Worm (Caenorhabditis elegans): Measurements from ENCODE around the gene iff-1.

Gene iff-1

ce11 chrIII:9713182-9713581 is 33.8 kb downstream of the iff-1 start:
- TF ChIP-seq aha-1 (tag) (peak; percentile 84), ztf-11 (tag; optimal IDR thresholded peaks at IDR 0.05) (no peak), Y5F2A.4 (GFP tag; optimal IDR thresholded peaks at IDR 0.05) (no peak), nhr-11 (tag; optimal IDR thresholded peaks at IDR 0.05) (no peak), madf-9 (GFP tag; conservative IDR thresholded peaks at IDR 0.05) (no peak), ceh-20 (GFP tag; IDR thresholded peaks at IDR 0.05) (no peak), nhr-28 (tag; optimal IDR thresholded peaks at IDR 0.05) (peak; percentile 51)

- TF ChIP-seq aha-1 (tag) (peak; percentile 93), cey-2 (tag; optimal IDR thresholded peaks at IDR 0.05; ENCODE audit: borderline replicate concordance, insufficient read depth) (no peak), lin-29 (GFP tag; IDR thresholded peaks at IDR 0.05) (no peak)
These were observed 35.8 kb downstream of the iff-1 start for ce11 chrIII:9711163-9711562.

- TF ChIP-seq mdl-1 (tag; optimal IDR thresholded peaks at IDR 0.05) (no peak), spr-3 (GFP tag; optimal IDR thresholded peaks at IDR 0.05) (no peak), aha-1 (tag) (peak; percentile 75), tra-1 (GFP tag; IDR thresholded peaks at IDR 0.05) (no peak), Y105C5A.15 (GFP tag; IDR thresholded peaks at IDR 0.05) (no peak), ztf-11 (tag; optimal IDR thresholded peaks at IDR 0.05) (no peak), unc-62 (GFP tag; optimal IDR thresholded peaks at IDR 0.05 in 1 of 2) (peak in 1 of 2 experiments; percentile 75), unc-62 (tag; optimal IDR thresholded peaks at IDR 0.05) (no peak)
These were observed 41.7 kb downstream of the iff-1 start for ce11 chrIII:9705157-9705905.

ce11 chrIII:9704606-9704938 is 42.4 kb downstream of the iff-1 start:
- TF ChIP-seq hlh-30 (tag; optimal IDR thresholded peaks at IDR 0.05; ENCODE audit: insufficient read depth) (peak; percentile 14), nhr-48 (tag; optimal IDR thresholded peaks at IDR 0.05) (no peak), unc-62 (GFP tag; optimal IDR thresholded peaks at IDR 0.05 in 1 of 2) (peak in 1 of 2 experiments; percentile 62), unc-62 (tag; optimal IDR thresholded peaks at IDR 0.05) (no peak), daf-12 (tag; optimal IDR thresholded peaks at IDR 0.05) (no peak), mes-2 (tag; optimal IDR thresholded peaks at IDR 0.05; ENCODE audit: poor library complexity, severe bottlenecking) (peak; percentile 34)

- TF ChIP-seq D1046.2 (GFP tag; IDR thresholded peaks at IDR 0.05) (no peak), ctbp-1 (GFP tag; IDR thresholded peaks at IDR 0.05) (peak; percentile 64; the same call in 1 of the 2 replicates), hmg-1.1 (GFP tag; IDR thresholded peaks at IDR 0.05) (peak; percentile 41; the same call in 1 of the 2 replicates), hif-1 (tag; optimal IDR thresholded peaks at IDR 0.05) (peak in 1 of 2 experiments; percentile 32), egl-43 (GFP tag; IDR thresholded peaks at IDR 0.05) (0 out of 2 replicates have a peak, but pooled peaks have one; percentile 14), nhr-6 (tag; optimal IDR thresholded peaks at IDR 0.05) (no peak), nhr-11 (tag; optimal IDR thresholded peaks at IDR 0.05) (peak; percentile 40), aly-2 (tag; optimal IDR thresholded peaks at IDR 0.05) (no peak), dve-1 (tag; optimal IDR thresholded peaks at IDR 0.05; ENCODE audit: insufficient read depth) (peak; percentile 55), lin-1 (GFP tag; IDR thresholded peaks at IDR 0.05) (no peak), lin-13 (GFP tag; optimal IDR thresholded peaks at IDR 0.05) (no peak), rbr-2 (tag; optimal IDR thresholded peaks at IDR 0.05) (peak; percentile 73), arid-1 (GFP tag; conservative IDR thresholded peaks at IDR 0.05) (no peak), pha-4 (GFP tag; IDR thresholded peaks at IDR 0.05) (no peak), pha-4 (tag; optimal IDR thresholded peaks at IDR 0.05) (no peak), ceh-44 (GFP tag; IDR thresholded peaks at IDR 0.05) (no peak), dmd-6 (GFP tag; IDR thresholded peaks at IDR 0.05) (peak; percentile 35; the same call in 1 of the 2 replicates), sdz-12 (GFP tag; optimal IDR thresholded peaks at IDR 0.05) (no peak), fkh-10 (GFP tag; optimal IDR thresholded peaks at IDR 0.05) (peak; percentile 16), unc-39 (tag; optimal IDR thresholded peaks at IDR 0.05) (no peak), Y105C5A.15 (GFP tag; IDR thresholded peaks at IDR 0.05) (0 out of 2 replicates have a peak, but pooled peaks have one; percentile 5), lin-15B (tag; optimal IDR thresholded peaks at IDR 0.05) (no peak), egl-27 (tag; optimal IDR thresholded peaks at IDR 0.05) (no peak), unc-62 (GFP tag; optimal IDR thresholded peaks at IDR 0.05 in 1 of 2) (peak in 1 of 2 experiments; percentile 94), unc-62 (tag; optimal IDR thresholded peaks at IDR 0.05) (no peak)
These were observed 43.0 kb downstream of the iff-1 start for ce11 chrIII:9703747-9704605.
